Worm (Caenorhabditis elegans): ENCODE measurements around the gene Y53F4A.2.

- no peak for TF ChIP-seq nhr-76 (tag; optimal IDR thresholded peaks at IDR 0.05)
- TF ChIP-seq unc-62 (GFP tag; optimal IDR thresholded peaks at IDR 0.05): no peak
These were observed 30.8 kb upstream of the Y53F4A.2 start for ce11 chrII:14907719-14908118.
